Worm (Caenorhabditis elegans): Measurements from ENCODE around the gene tsp-20.

Gene tsp-20

DNA sequence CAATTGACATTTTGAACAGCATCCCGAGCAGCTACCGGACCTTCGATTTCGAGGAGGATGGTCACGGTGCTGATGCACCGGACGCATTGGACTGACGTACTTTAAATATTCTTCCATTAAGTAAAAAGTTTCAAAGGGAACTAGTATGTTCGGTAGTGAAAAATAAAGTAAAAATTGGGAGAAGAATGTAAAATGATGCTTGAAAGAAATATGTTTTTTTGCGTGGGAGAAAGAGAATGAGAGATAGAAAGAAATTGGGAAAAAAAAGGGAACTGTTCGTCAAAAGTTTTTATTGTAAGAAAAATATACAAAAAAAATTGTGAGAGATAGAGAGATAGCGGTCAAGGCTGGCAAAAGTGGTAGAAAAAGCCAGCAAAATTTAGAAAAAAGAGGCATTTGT lies at the start of gene tsp-20:
tsp-20 (minus strand) TSS at position 101 of the 400 bp plus-strand sequence.
- TF ChIP-seq lin-32 (GFP tag; optimal IDR thresholded peaks at IDR 0.05): no peak
- no peak for TF ChIP-seq snpc-4 (tag; optimal IDR thresholded peaks at IDR 0.05)

DNA sequence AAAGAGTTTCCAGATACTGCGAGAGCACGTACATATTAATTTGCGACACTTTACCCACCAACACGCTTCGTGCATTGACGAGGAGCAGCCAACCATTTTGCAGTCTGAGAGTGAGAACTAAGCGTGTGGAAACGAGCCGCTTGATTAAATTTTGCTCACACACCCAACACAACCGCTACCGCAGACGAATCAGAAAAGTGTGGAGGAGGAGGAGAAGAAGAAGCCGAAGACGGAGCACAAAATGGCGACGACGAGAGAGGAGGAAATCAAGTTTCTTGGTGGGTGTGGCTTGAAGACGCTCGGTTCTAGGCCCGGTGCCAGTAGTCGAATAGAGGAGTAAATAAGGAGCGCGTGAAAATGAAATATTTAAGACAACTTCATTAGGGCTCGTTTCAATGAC lies 49.0 kb upstream of the tsp-20 start:
- TF ChIP-seq elt-1 (tag; optimal IDR thresholded peaks at IDR 0.05; ENCODE audit: borderline replicate concordance, insufficient read depth) (no peak), pha-4 (tag; optimal IDR thresholded peaks at IDR 0.05) (no peak), ces-1 (GFP tag; optimal IDR thresholded peaks at IDR 0.05) (peak; percentile 94), ceh-83 (GFP tag; optimal IDR thresholded peaks at IDR 0.05) (no peak)

DNA sequence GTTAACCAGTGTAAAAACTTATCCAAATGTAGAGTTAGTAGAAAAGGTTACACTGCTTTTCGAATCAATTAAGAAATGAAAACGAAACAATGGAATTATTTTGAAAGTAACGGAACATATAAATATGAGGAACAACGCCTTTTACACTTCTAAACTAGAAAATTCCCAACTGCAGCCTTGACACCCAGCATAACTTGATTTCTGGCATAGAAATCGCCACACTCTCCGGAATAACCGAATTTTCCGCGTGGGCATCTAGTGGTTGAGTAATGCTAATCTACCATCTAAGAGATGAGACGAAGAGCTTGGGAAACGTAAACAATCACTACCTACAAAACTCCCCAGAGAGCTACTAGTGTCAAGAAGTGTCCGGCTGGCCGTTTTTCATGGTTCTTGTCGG lies 47.4 kb upstream of the tsp-20 start:
- no peak for TF ChIP-seq snpc-4 (tag; optimal IDR thresholded peaks at IDR 0.05)
- TF ChIP-seq lin-13 (tag; optimal IDR thresholded peaks at IDR 0.05): no peak
- TF ChIP-seq sem-2 (GFP tag; optimal IDR thresholded peaks at IDR 0.05): no peak
- peak; percentile 84 for TF ChIP-seq ces-1 (GFP tag; optimal IDR thresholded peaks at IDR 0.05)
- no peak for TF ChIP-seq zip-8 (tag; optimal IDR thresholded peaks at IDR 0.05)
- no peak for TF ChIP-seq nhr-28 (tag; optimal IDR thresholded peaks at IDR 0.05)

DNA sequence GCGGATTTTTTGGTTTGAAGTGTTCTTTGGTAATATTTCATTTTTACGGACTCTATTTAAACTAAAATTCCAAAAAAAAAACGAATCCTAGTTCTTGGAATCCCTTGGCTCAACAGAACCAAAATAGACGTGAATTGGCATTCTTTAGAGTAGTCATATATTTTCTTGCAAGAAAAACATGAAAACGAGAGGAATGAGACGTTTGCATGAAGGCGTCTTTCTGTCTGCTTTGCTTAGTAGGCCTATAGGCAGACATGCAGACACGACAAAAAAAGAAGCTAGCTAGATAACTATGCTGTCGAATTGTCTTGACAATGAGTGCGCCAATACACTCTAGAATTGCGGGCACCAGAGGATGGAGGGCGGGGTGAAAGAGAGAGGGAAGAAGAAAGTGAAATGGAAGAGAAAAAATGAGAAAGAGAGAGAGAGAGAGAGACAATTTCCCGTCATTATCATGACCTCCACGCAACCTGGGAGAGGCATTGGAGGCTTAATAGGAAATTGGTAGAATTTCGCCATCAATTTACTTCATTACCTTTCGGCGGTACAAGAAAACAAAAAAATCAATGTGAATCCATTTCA lies 46.8 kb upstream of the tsp-20 start:
- TF ChIP-seq M03D4.4 (tag; optimal IDR thresholded peaks at IDR 0.05) (no peak), hlh-1 (tag; optimal IDR thresholded peaks at IDR 0.05) (no peak), lin-13 (tag; optimal IDR thresholded peaks at IDR 0.05) (no peak), ces-1 (GFP tag; optimal IDR thresholded peaks at IDR 0.05) (no peak), blmp-1 (tag; optimal IDR thresholded peaks at IDR 0.05) (peak; percentile 68)

DNA sequence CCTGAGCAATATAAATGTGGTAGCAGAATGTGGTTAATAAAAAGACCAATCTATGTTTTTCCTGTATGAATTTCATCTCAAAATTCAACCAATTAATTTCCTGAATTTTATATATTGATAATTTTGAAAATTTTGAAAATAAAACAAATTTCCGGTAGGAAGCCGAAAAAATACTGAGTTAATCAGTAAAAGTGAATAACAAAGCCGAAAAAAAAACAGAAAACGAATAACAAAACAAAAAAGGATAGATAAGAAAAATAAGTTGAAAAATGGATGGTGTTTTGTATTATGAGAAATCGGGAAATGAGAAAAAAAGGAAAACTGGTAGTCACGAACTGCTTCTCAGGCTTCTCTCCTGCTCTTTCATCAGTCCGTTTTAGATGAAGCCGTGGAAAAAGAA lies 39.9 kb upstream of the tsp-20 start, which contains the start of gene tmem-145:
tmem-145 (minus strand) TSS at position 101 of the 400 bp plus-strand sequence.
- TF ChIP-seq nhr-12 (tag; optimal IDR thresholded peaks at IDR 0.05) (no peak), mab-5 (tag; optimal IDR thresholded peaks at IDR 0.05) (no peak), mep-1 (tag; optimal IDR thresholded peaks at IDR 0.05) (no peak), lin-32 (GFP tag; optimal IDR thresholded peaks at IDR 0.05) (no peak), nhr-28 (tag; optimal IDR thresholded peaks at IDR 0.05) (no peak), lin-13 (tag; optimal IDR thresholded peaks at IDR 0.05) (no peak), unc-39 (tag; optimal IDR thresholded peaks at IDR 0.05) (no peak), M03D4.4 (tag; optimal IDR thresholded peaks at IDR 0.05) (no peak), tbx-8 (GFP tag; optimal IDR thresholded peaks at IDR 0.05) (no peak), cnd-1 (tag; optimal IDR thresholded peaks at IDR 0.05) (no peak), ceh-43 (GFP tag; optimal IDR thresholded peaks at IDR 0.05) (no peak)

DNA sequence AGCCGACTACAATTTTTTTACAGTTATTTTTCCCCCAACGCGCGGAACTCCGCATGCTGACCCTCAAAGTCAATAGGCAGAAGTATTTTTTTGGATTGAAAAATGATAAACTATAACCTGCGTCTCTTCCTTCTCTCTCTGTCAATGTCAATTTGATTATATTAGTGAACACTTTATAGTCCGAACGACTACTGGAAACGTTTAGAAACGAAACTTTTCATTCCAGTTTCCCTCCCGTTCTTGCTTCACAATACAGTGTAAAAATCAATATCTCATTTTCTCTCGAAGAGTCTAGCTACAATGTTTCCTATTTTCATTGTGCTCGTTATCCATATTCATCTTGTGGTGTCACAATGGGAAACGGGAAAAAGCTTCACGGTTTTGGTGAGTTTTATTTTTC lies 34.4 kb upstream of the tsp-20 start, which contains the start of gene lgc-24:
lgc-24 (plus strand) TSS at position 301 of the 400 bp plus-strand sequence.
- TF ChIP-seq ceh-43 (GFP tag; optimal IDR thresholded peaks at IDR 0.05) (no peak), elt-1 (tag; optimal IDR thresholded peaks at IDR 0.05; ENCODE audit: borderline replicate concordance, insufficient read depth) (no peak), M03D4.4 (tag; optimal IDR thresholded peaks at IDR 0.05) (no peak), nhr-76 (tag; optimal IDR thresholded peaks at IDR 0.05) (no peak), sptf-1 (tag; optimal IDR thresholded peaks at IDR 0.05) (no peak), unc-120 (tag; optimal IDR thresholded peaks at IDR 0.05; ENCODE audit: poor library complexity, severe bottlenecking) (no peak), nhr-12 (tag; optimal IDR thresholded peaks at IDR 0.05) (no peak), ceh-83 (GFP tag; optimal IDR thresholded peaks at IDR 0.05) (no peak), pha-4 (tag; optimal IDR thresholded peaks at IDR 0.05) (no peak)

DNA sequence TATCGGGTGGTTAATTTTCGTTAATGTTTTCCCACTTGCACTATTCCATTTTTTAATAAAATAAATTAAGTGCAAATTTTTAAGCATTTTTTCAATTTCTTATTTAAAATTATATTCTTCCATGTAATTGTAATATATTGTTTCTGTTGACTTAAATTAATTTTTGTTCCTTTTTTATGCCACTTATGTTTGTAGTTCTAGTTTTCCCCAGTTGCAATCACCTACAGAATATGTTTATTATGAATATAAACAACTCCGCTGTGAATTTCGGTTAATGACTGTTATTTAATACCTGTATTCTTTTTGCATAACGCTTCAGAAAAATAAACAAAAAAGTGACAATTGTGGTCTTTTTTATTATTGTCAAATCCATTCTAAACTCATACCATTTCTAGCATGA lies 31.1 kb upstream of the tsp-20 start, which contains the start of gene lgc-23:
lgc-23 (plus strand) TSS at position 301 of the 400 bp plus-strand sequence.
- TF ChIP-seq nhr-12 (tag; optimal IDR thresholded peaks at IDR 0.05) (no peak), ceh-43 (GFP tag; optimal IDR thresholded peaks at IDR 0.05) (no peak), nhr-76 (tag; optimal IDR thresholded peaks at IDR 0.05) (no peak), unc-120 (tag; optimal IDR thresholded peaks at IDR 0.05; ENCODE audit: poor library complexity, severe bottlenecking) (no peak), nhr-28 (tag; optimal IDR thresholded peaks at IDR 0.05) (no peak), M03D4.4 (tag; optimal IDR thresholded peaks at IDR 0.05) (no peak), blmp-1 (tag; optimal IDR thresholded peaks at IDR 0.05) (no peak), sem-2 (GFP tag; optimal IDR thresholded peaks at IDR 0.05) (no peak), elt-1 (tag; optimal IDR thresholded peaks at IDR 0.05; ENCODE audit: borderline replicate concordance, insufficient read depth) (no peak), cnd-1 (tag; optimal IDR thresholded peaks at IDR 0.05) (no peak), sptf-1 (tag; optimal IDR thresholded peaks at IDR 0.05) (no peak), ces-1 (GFP tag; optimal IDR thresholded peaks at IDR 0.05) (no peak), drap-1 (GFP tag; optimal IDR thresholded peaks at IDR 0.05) (no peak), mls-2 (tag; optimal IDR thresholded peaks at IDR 0.05) (no peak), bed-3 (GFP tag; optimal IDR thresholded peaks at IDR 0.05) (no peak), unc-39 (tag; optimal IDR thresholded peaks at IDR 0.05) (no peak)
